Worm (Caenorhabditis elegans) whole organism, L1 larva: ENCODE data around the gene unc-79.

Source experiments
- C16A3.4 ChIP-seq: fragments of 150-350 bp; optimal IDR thresholded peaks from 2 replicates; lab custom pipeline; 2014; ENCODE audit warnings: missing biosample characterization, missing genetic modification characterization
- alr-1 ChIP-seq: fragments of 200-800 bp; sonication (Bioruptor generic); optimal IDR thresholded peaks from 2 replicates; lab custom pipeline; 2018; ENCODE audit warnings: borderline replicate concordance, mild to moderate bottlenecking, missing genetic modification characterization, missing compliant biosample characterization
- aly-2 ChIP-seq: fragments of 150-350 bp; optimal IDR thresholded peaks from 2 replicates; lab custom pipeline; 2014; ENCODE audit warnings: missing biosample characterization, missing genetic modification characterization
- ceh-90 ChIP-seq: sonication (generic microtip); optimal IDR thresholded peaks from 2 replicates; lab custom pipeline; 2016; ENCODE audit warnings: missing genetic modification characterization, missing compliant biosample characterization
- lsy-2 ChIP-seq, 2 experiments: fragments of 150-350 bp; optimal IDR thresholded peaks; 2 replicates each; lab custom pipeline; 2014; ENCODE audit warnings: missing biosample characterization in 2 of 2, missing genetic modification characterization in 2 of 2
- mep-1 ChIP-seq: fragments of 150-350 bp; optimal IDR thresholded peaks from 2 replicates; lab custom pipeline; 2014; ENCODE audit warnings: missing biosample characterization, missing genetic modification characterization
- nhr-77 ChIP-seq: fragments of 150-350 bp; optimal IDR thresholded peaks from 2 replicates; lab custom pipeline; 2014; ENCODE audit warnings: missing biosample characterization, missing genetic modification characterization
- tbx-2 ChIP-seq: sonication (generic microtip); optimal IDR thresholded peaks from 2 replicates; lab custom pipeline; 2016; ENCODE audit warnings: missing genetic modification characterization, missing compliant biosample characterization
- unc-62 ChIP-seq: fragments of 150-350 bp; optimal IDR thresholded peaks from 2 replicates; lab custom pipeline; 2014; ENCODE audit warnings: missing biosample characterization, missing genetic modification reagents, missing genetic modification characterization

- TF ChIP-seq nhr-77 (tag; lab: Kevin White, UChicago) (no peak), ceh-90 (tag; lab: Kevin White, UChicago) (no peak), aly-2 (tag; lab: Kevin White, UChicago) (no peak), mep-1 (tag; lab: Kevin White, UChicago) (no peak), lsy-2 (tag; optimal IDR thresholded peaks at IDR 0.05; lab: Kevin White, UChicago) (no peak), tbx-2 (tag; lab: Kevin White, UChicago) (no peak), alr-1 (tag; lab: Kevin White, UChicago) (no peak), unc-62 (GFP tag; lab: Kevin White, UChicago) (no peak), C16A3.4 (tag; lab: Kevin White, UChicago) (no peak)
Observed at ce11 chrIII:4123277-4123676, 56.8 kb downstream of the unc-79 start.
